Fruit fly (Drosophila melanogaster) whole organism, prepupa: Measurements from ENCODE around the gene st.

Experiments
- Blimp-1 ChIP-seq: fragments of 200-800 bp; sonication (Bioruptor generic); optimal IDR thresholded peaks from 3 replicates; lab custom pipeline; 2017; ENCODE audit warnings: missing biosample characterization, missing genetic modification characterization, mild to moderate bottlenecking, moderate library complexity, missing genetic modification reagents
- CG10631 ChIP-seq: fragments of 200-800 bp; sonication (Bioruptor generic); optimal IDR thresholded peaks from 2 replicates; lab custom pipeline; 2016; ENCODE audit warnings: missing biosample characterization, missing genetic modification characterization
- CG10669 ChIP-seq: fragments of 200-800 bp; sonication (Bioruptor generic); optimal IDR thresholded peaks from 3 replicates; lab custom pipeline; 2018; ENCODE audit warnings: missing biosample characterization, mild to moderate bottlenecking, missing genetic modification characterization, moderate library complexity
- CG11294 ChIP-seq: fragments of 200-800 bp; sonication (Bioruptor generic); IDR thresholded peaks from 2 replicates; pipeline ENCODE4 v1.3.6; 2022; ENCODE audit warnings: missing biosample characterization, missing genetic modification characterization
- CG11762 ChIP-seq: fragments of 200-800 bp; sonication (Bioruptor generic); optimal IDR thresholded peaks from 3 replicates; lab custom pipeline; 2016; ENCODE audit warnings: missing biosample characterization, missing genetic modification characterization; ENCODE audit not compliant: insufficient read depth
- CG11902 ChIP-seq: fragments of 200-800 bp; sonication (Bioruptor generic); optimal IDR thresholded peaks from 3 replicates; lab custom pipeline; 2016; ENCODE audit warnings: missing biosample characterization, missing genetic modification characterization
- CG1621 ChIP-seq: fragments of 200-800 bp; sonication (Bioruptor generic); optimal IDR thresholded peaks from 3 replicates; lab custom pipeline; 2018; ENCODE audit warnings: missing biosample characterization, mild to moderate bottlenecking, missing genetic modification characterization
- CG3032 ChIP-seq: fragments of 200-800 bp; optimal IDR thresholded peaks from 2 replicates; lab custom pipeline; 2019; ENCODE audit warnings: missing biosample characterization, mild to moderate bottlenecking, missing genetic modification characterization, moderate library complexity
- CG31627 ChIP-seq: fragments of 200-800 bp; sonication (Bioruptor generic); optimal IDR thresholded peaks from 3 replicates; lab custom pipeline; 2016; ENCODE audit warnings: missing biosample characterization, missing genetic modification characterization
- CG32006 ChIP-seq: fragments of 200-800 bp; sonication (Bioruptor generic); optimal IDR thresholded peaks from 3 replicates; lab custom pipeline; 2017; ENCODE audit warnings: missing biosample characterization, mild to moderate bottlenecking, missing genetic modification characterization
- CG34406 ChIP-seq: fragments of 200-800 bp; sonication (Bioruptor generic); optimal IDR thresholded peaks from 3 replicates; lab custom pipeline; 2016; ENCODE audit warnings: missing biosample characterization, missing genetic modification characterization
- CG4318 ChIP-seq: fragments of 200-800 bp; sonication (Bioruptor generic); optimal IDR thresholded peaks from 3 replicates; lab custom pipeline; 2017; ENCODE audit warnings: missing biosample characterization, mild to moderate bottlenecking, missing genetic modification characterization
- CG6163 ChIP-seq: fragments of 200-800 bp; sonication (Bioruptor generic); IDR thresholded peaks from 3 replicates; pipeline ENCODE4 v1.3.6; 2022; ENCODE audit warnings: missing biosample characterization, missing genetic modification characterization
- CG6276 ChIP-seq: fragments of 200-800 bp; sonication (Bioruptor generic); optimal IDR thresholded peaks from 2 replicates; lab custom pipeline; 2017; ENCODE audit warnings: missing biosample characterization, mild to moderate bottlenecking, missing genetic modification characterization
- CG6792 ChIP-seq: fragments of 200-800 bp; sonication (Bioruptor generic); optimal IDR thresholded peaks from 3 replicates; lab custom pipeline; 2016; ENCODE audit warnings: missing biosample characterization, missing genetic modification characterization
- CG6808 ChIP-seq: fragments of 200-800 bp; sonication (Bioruptor generic); optimal IDR thresholded peaks from 3 replicates; lab custom pipeline; 2017; ENCODE audit warnings: missing biosample characterization, missing genetic modification characterization, mild to moderate bottlenecking, moderate library complexity, missing genetic modification reagents
- CG6854 ChIP-seq: fragments of 200-800 bp; sonication (Bioruptor generic); optimal IDR thresholded peaks from 2 replicates; lab custom pipeline; 2017; ENCODE audit warnings: missing biosample characterization, mild to moderate bottlenecking, missing genetic modification characterization
- CG7368 ChIP-seq: fragments of 200-800 bp; sonication (Bioruptor generic); optimal IDR thresholded peaks from 3 replicates; lab custom pipeline; 2016; ENCODE audit warnings: missing biosample characterization, missing genetic modification characterization
- CG8119 ChIP-seq: fragments of 200-800 bp; sonication (Bioruptor generic); IDR thresholded peaks from 3 replicates; pipeline ENCODE4 v1.3.6; 2022; ENCODE audit warnings: missing biosample characterization, missing genetic modification characterization
- CG8319 ChIP-seq: fragments of 200-800 bp; sonication (Bioruptor generic); optimal IDR thresholded peaks from 3 replicates; lab custom pipeline; 2016; ENCODE audit warnings: missing biosample characterization, missing genetic modification characterization
- CG8632 ChIP-seq: fragments of 200-800 bp; sonication (Bioruptor generic); optimal IDR thresholded peaks from 3 replicates; lab custom pipeline; 2016; ENCODE audit warnings: missing biosample characterization, missing genetic modification characterization
- CG9139 ChIP-seq: fragments of 200-800 bp; sonication (Bioruptor generic); optimal IDR thresholded peaks from 3 replicates; lab custom pipeline; 2017; ENCODE audit warnings: missing biosample characterization, mild to moderate bottlenecking, missing genetic modification characterization
- Eip78C ChIP-seq: fragments of 200-800 bp; sonication (Bioruptor generic); peaks from one replicate; lab custom pipeline; 2016; ENCODE audit warnings: missing biosample characterization, missing genetic modification characterization
- Eip93F ChIP-seq: fragments of 200-800 bp; sonication (Bioruptor generic); optimal IDR thresholded peaks from 2 replicates; lab custom pipeline; 2016; ENCODE audit warnings: missing biosample characterization, mild to moderate bottlenecking, missing genetic modification characterization
- Ets21C ChIP-seq: fragments of 200-800 bp; sonication (Bioruptor generic); optimal IDR thresholded peaks from 3 replicates; lab custom pipeline; 2016; ENCODE audit warnings: missing biosample characterization, missing genetic modification characterization
- Ets96B ChIP-seq: fragments of 200-800 bp; optimal IDR thresholded peaks from 2 replicates; lab custom pipeline; 2019; ENCODE audit warnings: missing biosample characterization, mild to moderate bottlenecking, missing genetic modification characterization, moderate library complexity
- Gug ChIP-seq: fragments of 200-800 bp; sonication (Bioruptor generic); IDR thresholded peaks from 2 replicates; pipeline ENCODE4 v1.3.6; 2022; ENCODE audit warnings: missing biosample characterization, missing genetic modification characterization
- Hr38 ChIP-seq: sonication (Bioruptor generic); optimal IDR thresholded peaks from 2 replicates; lab custom pipeline; 2016; ENCODE audit warnings: missing biosample characterization, missing genetic modification characterization
- Hr4 ChIP-seq: fragments of 200-800 bp; sonication (Bioruptor generic); optimal IDR thresholded peaks from 3 replicates; lab custom pipeline; 2016; ENCODE audit warnings: missing biosample characterization, missing genetic modification characterization
- OdsH ChIP-seq: fragments of 200-800 bp; sonication (Bioruptor generic); optimal IDR thresholded peaks from 3 replicates; lab custom pipeline; 2016; ENCODE audit warnings: missing biosample characterization, missing genetic modification characterization
- Sox14 ChIP-seq: fragments of 200-800 bp; sonication (Bioruptor generic); optimal IDR thresholded peaks from 3 replicates; lab custom pipeline; 2016; ENCODE audit warnings: missing biosample characterization, missing genetic modification characterization
- achi ChIP-seq: fragments of 200-800 bp; sonication (Bioruptor generic); optimal IDR thresholded peaks from 3 replicates; lab custom pipeline; 2016; ENCODE audit warnings: missing biosample characterization, missing genetic modification characterization
- cyc ChIP-seq: fragments of 200-800 bp; sonication (Bioruptor generic); optimal IDR thresholded peaks from 3 replicates; lab custom pipeline; 2016; ENCODE audit warnings: missing biosample characterization, missing genetic modification characterization
- dac ChIP-seq: fragments of 200-800 bp; sonication (Bioruptor generic); optimal IDR thresholded peaks from 2 replicates; lab custom pipeline; 2017; ENCODE audit warnings: missing biosample characterization, mild to moderate bottlenecking, missing genetic modification characterization
- dsx ChIP-seq: fragments of 200-800 bp; optimal IDR thresholded peaks from 3 replicates; lab custom pipeline; 2019; ENCODE audit warnings: missing biosample characterization, mild to moderate bottlenecking, missing genetic modification characterization, moderate library complexity; ENCODE audit not compliant: poor library complexity, severe bottlenecking
- eg ChIP-seq: fragments of 200-800 bp; sonication (Bioruptor generic); IDR thresholded peaks from 3 replicates; pipeline ENCODE4 v1.3.6; 2022; ENCODE audit warnings: missing biosample characterization, missing genetic modification characterization
- esn ChIP-seq: fragments of 200-800 bp; sonication (Bioruptor generic); optimal IDR thresholded peaks from 2 replicates; lab custom pipeline; 2016; ENCODE audit warnings: missing biosample characterization, mild to moderate bottlenecking, missing genetic modification characterization, moderate library complexity
- fd59A ChIP-seq: fragments of 200-800 bp; sonication (Bioruptor generic); optimal IDR thresholded peaks from 2 replicates; lab custom pipeline; 2017; ENCODE audit warnings: missing biosample characterization, mild to moderate bottlenecking, missing genetic modification characterization, missing genetic modification reagents
- fd85E ChIP-seq: fragments of 200-800 bp; sonication (Bioruptor generic); optimal IDR thresholded peaks from 3 replicates; lab custom pipeline; 2016; ENCODE audit warnings: missing biosample characterization, missing genetic modification characterization
- lz ChIP-seq: fragments of 200-800 bp; sonication (Bioruptor generic); optimal IDR thresholded peaks from 3 replicates; lab custom pipeline; 2016; ENCODE audit warnings: missing biosample characterization, missing genetic modification characterization
- net ChIP-seq: fragments of 200-800 bp; sonication (Bioruptor generic); optimal IDR thresholded peaks from 3 replicates; lab custom pipeline; 2016; ENCODE audit warnings: missing biosample characterization, missing genetic modification characterization
- pdm3 ChIP-seq: fragments of 200-800 bp; sonication (Bioruptor generic); optimal IDR thresholded peaks from 3 replicates; lab custom pipeline; 2016; ENCODE audit warnings: missing biosample characterization, missing genetic modification characterization
- salr ChIP-seq, 2 experiments: fragments of 200-800 bp; sonication (Bioruptor generic); optimal IDR thresholded peaks; 3 replicates each; lab custom pipeline; 2016 to 2018; ENCODE audit warnings: missing biosample characterization in 2 of 2, missing genetic modification characterization in 2 of 2, mild to moderate bottlenecking in 1 of 2
- spab ChIP-seq: fragments of 200-800 bp; sonication (Bioruptor generic); optimal IDR thresholded peaks from 2 replicates; lab custom pipeline; 2017; ENCODE audit warnings: missing biosample characterization, mild to moderate bottlenecking, missing genetic modification characterization, missing genetic modification reagents
- svp ChIP-seq: fragments of 200-800 bp; sonication (Bioruptor generic); peaks from one replicate; lab custom pipeline; 2016; ENCODE audit warnings: missing biosample characterization, missing genetic modification characterization
- vri ChIP-seq: fragments of 200-800 bp; sonication (Bioruptor generic); optimal IDR thresholded peaks from 3 replicates; lab custom pipeline; 2016; ENCODE audit warnings: missing biosample characterization, mild to moderate bottlenecking, missing genetic modification characterization

Gene st

DNA sequence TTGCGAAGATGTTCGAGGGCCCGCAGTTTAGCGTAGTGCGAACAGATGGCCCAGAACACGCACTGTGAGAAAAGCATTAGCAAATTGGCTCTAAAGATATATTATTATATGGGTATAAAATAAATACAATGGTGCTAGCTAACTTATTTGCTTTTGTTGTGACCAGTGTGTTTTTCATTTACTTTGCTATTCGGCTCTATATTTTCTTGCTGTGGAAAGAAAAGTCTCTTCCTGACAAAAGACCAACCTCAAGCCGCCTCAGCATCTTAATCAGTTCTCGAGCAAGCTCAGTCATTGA is 6.9 kb upstream of the st start (continued):
- peak; percentile 88 for TF ChIP-seq CG10631 (GFP tag; lab: Kevin White, UChicago)
- peak; percentile 80 for TF ChIP-seq CG9139
- TF ChIP-seq CG6163 (GFP tag; lab: Robert Waterston, UW) = peak; percentile 89
- TF ChIP-seq OdsH (GFP tag; lab: Kevin White, UChicago) = peak; percentile 77
- TF ChIP-seq CG8119 = peak; percentile 47; the same call in 1 of the 3 replicates
- TF ChIP-seq dsx (GFP tag; lab: Kevin White, UChicago) = peak; percentile 89
- peak; percentile 86 for TF ChIP-seq CG6808
- peak; percentile 89 for TF ChIP-seq CG3032 (tag; lab: Kevin White, UChicago)
- TF ChIP-seq Ets21C = peak; percentile 65
- peak; percentile 91 for TF ChIP-seq Ets96B (tag; lab: Kevin White, UChicago)
- TF ChIP-seq CG11294 (GFP tag; lab: Robert Waterston, UW) = no peak
- no peak for TF ChIP-seq Hr4 (GFP tag; lab: Kevin White, UChicago)
- TF ChIP-seq CG11762 = peak; percentile 59
- peak; percentile 79 for TF ChIP-seq lz
- TF ChIP-seq Hr38 (GFP tag; lab: Kevin White, UChicago) = no peak
- peak; percentile 72 for TF ChIP-seq CG8632 (GFP tag; lab: Kevin White, UChicago)

DNA sequence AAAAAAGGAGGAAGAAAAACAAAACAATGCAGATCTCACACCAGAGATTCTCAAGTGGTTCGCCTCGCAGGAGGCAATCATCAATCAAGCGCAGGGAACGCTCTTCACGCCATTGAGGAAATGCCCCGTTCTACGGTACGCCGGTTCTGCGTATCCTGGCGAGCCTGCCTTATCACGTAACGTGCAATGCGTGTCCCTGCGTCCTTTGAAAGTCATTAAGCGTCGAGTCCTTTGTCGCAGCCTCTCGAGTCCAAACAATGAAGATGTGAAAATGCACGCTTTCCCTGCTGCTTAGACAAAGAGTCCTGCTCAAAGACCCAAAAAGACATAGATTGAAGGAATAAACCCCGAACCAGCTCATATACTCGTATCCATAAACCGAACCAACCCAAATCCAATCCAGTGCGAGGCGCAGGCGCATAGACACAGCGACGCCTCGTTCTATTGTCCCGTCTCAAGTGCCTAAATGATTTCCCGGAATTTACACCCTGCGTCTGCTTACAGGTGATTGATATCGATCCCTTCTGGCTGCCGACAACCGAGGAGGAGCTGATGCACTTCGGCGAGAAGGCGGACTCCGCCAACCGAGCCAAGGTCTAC is 6.3 kb upstream of the st start:
- TF ChIP-seq achi (GFP tag; lab: Kevin White, UChicago) (no peak), Sox14 (GFP tag; lab: Kevin White, UChicago) (no peak), CG8632 (GFP tag; lab: Kevin White, UChicago) (no peak), CG6792 (GFP tag; lab: Kevin White, UChicago) (no peak), CG1621 (tag; lab: Kevin White, UChicago) (no peak), CG34406 (GFP tag; lab: Kevin White, UChicago) (no peak), CG6276 (GFP tag; lab: Kevin White, UChicago) (no peak), CG10669 (no peak), esn (GFP tag; lab: Kevin White, UChicago) (no peak), vri (GFP tag; lab: Kevin White, UChicago) (no peak), dsx (GFP tag; lab: Kevin White, UChicago) (no peak), CG8319 (GFP tag; lab: Kevin White, UChicago) (no peak), dac (no peak), CG11902 (no peak), CG4318 (no peak)

DNA sequence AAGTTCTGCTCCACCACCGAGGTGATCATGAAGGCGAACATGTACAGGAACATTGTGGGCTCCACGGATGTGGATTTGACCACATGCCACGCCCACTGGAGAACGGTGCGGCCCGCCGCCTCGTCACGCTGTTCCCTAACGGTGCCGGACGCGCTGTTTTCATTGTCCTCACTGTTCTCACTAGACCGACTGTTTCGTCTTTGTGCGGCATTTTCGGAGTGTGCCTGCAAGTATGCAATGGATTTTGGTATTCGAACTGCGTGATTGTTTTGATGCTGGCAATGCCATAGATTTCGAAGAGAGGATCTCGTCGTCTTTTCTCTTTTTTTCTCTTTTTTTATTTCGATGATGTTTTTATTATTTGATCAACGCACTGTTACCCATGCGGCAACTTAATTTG is 3.7 kb upstream of the st start:
- peak; percentile 22 for TF ChIP-seq Sox14 (GFP tag; lab: Kevin White, UChicago)
- no peak for TF ChIP-seq CG31627 (GFP tag; lab: Kevin White, UChicago)

DNA sequence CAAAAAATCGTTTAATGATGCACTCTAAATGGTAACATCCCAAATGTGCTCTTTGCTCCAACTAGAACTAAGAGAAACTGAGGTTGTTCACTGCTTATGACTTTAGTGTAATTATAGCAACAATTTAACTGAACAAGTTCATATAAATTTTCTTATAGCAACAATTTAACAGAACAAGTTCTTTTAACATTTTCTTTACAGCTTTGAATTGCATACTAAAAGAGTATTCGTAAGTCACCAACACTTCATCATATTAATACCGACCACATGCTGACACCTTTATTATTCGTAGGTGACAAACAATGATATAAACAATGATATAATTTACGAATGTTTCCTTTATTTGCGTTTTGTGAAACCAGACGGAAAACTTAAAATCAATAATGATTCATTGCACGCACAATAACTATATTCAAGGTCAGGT is 2.8 kb upstream of the st start:
- TF ChIP-seq esn (GFP tag; lab: Kevin White, UChicago) = peak; percentile 47
- TF ChIP-seq CG6276 (GFP tag; lab: Kevin White, UChicago) = peak; percentile 60
- peak; percentile 29 for TF ChIP-seq Ets96B (tag; lab: Kevin White, UChicago)
- TF ChIP-seq spab (GFP tag; lab: Kevin White, UChicago) = no peak
- peak; percentile 17 for TF ChIP-seq cyc
- no peak for TF ChIP-seq CG11294 (GFP tag; lab: Robert Waterston, UW)
- TF ChIP-seq CG32006 (GFP tag; lab: Kevin White, UChicago) = peak; percentile 23
- TF ChIP-seq CG7368 (GFP tag; lab: Kevin White, UChicago) = peak; percentile 0
- TF ChIP-seq fd85E = no peak
- TF ChIP-seq CG4318 = no peak
- no peak for TF ChIP-seq CG6854 (GFP tag; lab: Kevin White, UChicago)
- no peak for TF ChIP-seq CG8319 (GFP tag; lab: Kevin White, UChicago)
- TF ChIP-seq CG8632 (GFP tag; lab: Kevin White, UChicago) = no peak
- no peak for TF ChIP-seq pdm3 (GFP tag; lab: Kevin White, UChicago)
- TF ChIP-seq CG9139 = no peak
- no peak for TF ChIP-seq eg
- no peak for TF ChIP-seq Eip93F (GFP tag; lab: Kevin White, UChicago)
- TF ChIP-seq salr (GFP tag; optimal IDR thresholded peaks at IDR 0.05; lab: Kevin White, UChicago) = no peak
- no peak for TF ChIP-seq Gug (GFP tag; lab: Robert Waterston, UW)
- TF ChIP-seq Hr4 (GFP tag; lab: Kevin White, UChicago) = peak; percentile 13
- TF ChIP-seq CG3032 (tag; lab: Kevin White, UChicago) = peak; percentile 38
- TF ChIP-seq Eip78C (GFP tag; lab: Kevin White, UChicago) = peak; percentile 90
- no peak for TF ChIP-seq net
- peak; percentile 3 for TF ChIP-seq fd59A (GFP tag; lab: Kevin White, UChicago)
- no peak for TF ChIP-seq Blimp-1 (GFP tag; lab: Kevin White, UChicago)
- peak; percentile 74 for TF ChIP-seq svp (GFP tag; lab: Kevin White, UChicago)
